Worm (Caenorhabditis elegans): Measurements from ENCODE around the gene C05E11.2.

C05E11.2 gene

ce11 chrX:4619582-4619981, 32.9 kb downstream of the C05E11.2 start, which contains the start of gene pqn-65:
Gene pqn-65, minus strand, starts transcription at chrX:4619635.
- TF ChIP-seq cebp-1 (GFP tag; IDR thresholded peaks at IDR 0.05) (peak; percentile 85), cebp-1 (tag; optimal IDR thresholded peaks at IDR 0.05) (peak; percentile 93), ceh-79 (tag; optimal IDR thresholded peaks at IDR 0.05) (no peak), mcd-1 (GFP tag; IDR thresholded peaks at IDR 0.05) (peak; percentile 45; the same call in 1 of the 2 replicates)

ce11 chrX:4620019-4620418, 33.3 kb downstream of the C05E11.2 start:
- TF ChIP-seq zfh-2 (GFP tag; conservative IDR thresholded peaks at IDR 0.05) (peak; percentile 67), rec-8 (tag; optimal IDR thresholded peaks at IDR 0.05) (no peak)

- no peak for TF ChIP-seq F22D6.2 (tag; optimal IDR thresholded peaks at IDR 0.05)
- no peak for TF ChIP-seq ceh-79 (tag; optimal IDR thresholded peaks at IDR 0.05)
- no peak for TF ChIP-seq nhr-90 (tag; optimal IDR thresholded peaks at IDR 0.05)
- no peak for TF ChIP-seq ama-1 (optimal IDR thresholded peaks at IDR 0.05)
- no peak for TF ChIP-seq ama-1 (GFP tag; optimal IDR thresholded peaks at IDR 0.05)
- no peak for TF ChIP-seq snpc-1.3 (tag; optimal IDR thresholded peaks at IDR 0.05; ENCODE audit: insufficient read depth)
- TF ChIP-seq aptf-3 (GFP tag; IDR thresholded peaks at IDR 0.05), result no peak
- no peak for TF ChIP-seq F33H1.4 (GFP tag; IDR thresholded peaks at IDR 0.05)
- TF ChIP-seq xnd-1 (tag; optimal IDR thresholded peaks at IDR 0.05), result no peak
- no peak for TF ChIP-seq atf-7 (tag; optimal IDR thresholded peaks at IDR 0.05)
Observed at ce11 chrX:4622024-4622423, 35.3 kb downstream of the C05E11.2 start, which contains the start of gene C46C11.3. Gene C46C11.3, plus strand, starts transcription at chrX:4622324.

- no peak for TF ChIP-seq lin-40 (tag; optimal IDR thresholded peaks at IDR 0.05)
- TF ChIP-seq B0019.2 (GFP tag; conservative IDR thresholded peaks at IDR 0.05), result no peak
- no peak for TF ChIP-seq nfya-1 (tag; optimal IDR thresholded peaks at IDR 0.05; ENCODE audit: borderline replicate concordance, insufficient read depth)
- no peak for TF ChIP-seq madf-10 (tag; optimal IDR thresholded peaks at IDR 0.05)
- TF ChIP-seq ceh-79 (tag; optimal IDR thresholded peaks at IDR 0.05), result no peak
- TF ChIP-seq hsf-1 (GFP tag; IDR thresholded peaks at IDR 0.05), result no peak
- TF ChIP-seq K12H6.12 (tag; optimal IDR thresholded peaks at IDR 0.05), result no peak
Observed at ce11 chrX:4623707-4624106, 37.0 kb downstream of the C05E11.2 start.

ce11 chrX:4625080-4625479, 38.4 kb downstream of the C05E11.2 start:
- TF ChIP-seq tbp1 (GFP tag; optimal IDR thresholded peaks at IDR 0.05), result no peak
- TF ChIP-seq D2030.7 (GFP tag; IDR thresholded peaks at IDR 0.05), result no peak
- no peak for TF ChIP-seq madf-8 (GFP tag; conservative IDR thresholded peaks at IDR 0.05)
- TF ChIP-seq F39B2.1 (GFP tag; IDR thresholded peaks at IDR 0.05), result no peak
- TF ChIP-seq zfh-2 (GFP tag; conservative IDR thresholded peaks at IDR 0.05), result no peak
- no peak for TF ChIP-seq Y95B8A.8 (GFP tag; IDR thresholded peaks at IDR 0.05)
- TF ChIP-seq rcor-1 (GFP tag; IDR thresholded peaks at IDR 0.05), result no peak

- TF ChIP-seq C06A6.2 (GFP tag; conservative IDR thresholded peaks at IDR 0.05) (no peak), ama-1 (optimal IDR thresholded peaks at IDR 0.05) (no peak), ama-1 (GFP tag; optimal IDR thresholded peaks at IDR 0.05) (no peak), cebp-1 (GFP tag; IDR thresholded peaks at IDR 0.05) (no peak), cebp-1 (tag; optimal IDR thresholded peaks at IDR 0.05) (no peak), repo-1 (tag; optimal IDR thresholded peaks at IDR 0.05) (no peak), F57C9.4 (tag; optimal IDR thresholded peaks at IDR 0.05) (no peak), F49E8.2 (tag; optimal IDR thresholded peaks at IDR 0.05; ENCODE audit: insufficient read depth) (no peak), Y95B8A.8 (GFP tag; IDR thresholded peaks at IDR 0.05) (no peak), ztf-28 (GFP tag; IDR thresholded peaks at IDR 0.05) (no peak), rpc-1 (optimal IDR thresholded peaks at IDR 0.05) (no peak), rpc-1 (tag; optimal IDR thresholded peaks at IDR 0.05) (no peak), madf-3 (GFP tag; IDR thresholded peaks at IDR 0.05) (no peak), chd-7 (tag; optimal IDR thresholded peaks at IDR 0.05) (no peak), lsl-1 (GFP tag; optimal IDR thresholded peaks at IDR 0.05) (no peak), lin-40 (tag; optimal IDR thresholded peaks at IDR 0.05) (no peak), ceh-40 (GFP tag; IDR thresholded peaks at IDR 0.05) (no peak), rcor-1 (GFP tag; IDR thresholded peaks at IDR 0.05) (no peak), zim-3 (tag; optimal IDR thresholded peaks at IDR 0.05) (no peak), let-526 (GFP tag; IDR thresholded peaks at IDR 0.05) (no peak)
Observed at ce11 chrX:4626891-4627290, 40.2 kb downstream of the C05E11.2 start.
